Worm (Caenorhabditis elegans): ENCODE results near the gene math-20.

- no peak for TF ChIP-seq F16B12.6 (tag; optimal IDR thresholded peaks at IDR 0.05)
- no peak for TF ChIP-seq mdl-1 (tag; optimal IDR thresholded peaks at IDR 0.05)
- no peak for TF ChIP-seq lin-13 (GFP tag; optimal IDR thresholded peaks at IDR 0.05)
- TF ChIP-seq jun-1 (tag; optimal IDR thresholded peaks at IDR 0.05) = no peak
- TF ChIP-seq mab-9 (GFP tag; IDR thresholded peaks at IDR 0.05) = no peak
- no peak for TF ChIP-seq unc-130 (tag; optimal IDR thresholded peaks at IDR 0.05)
- TF ChIP-seq ama-1 (optimal IDR thresholded peaks at IDR 0.05) = no peak
These were observed 16.4 kb downstream of the math-20 start, which contains the start of gene F59H6.15 for ce11 chrII:2012698-2013097.
